Fruit fly (Drosophila melanogaster) whole organism, prepupa: ENCODE results near the gene LManII.
A peak's percentile ranks its signal among the peaks of the same experiment; 100 is the strongest.

Experiments used
- Blimp-1 ChIP-seq: fragments of 200-800 bp; sonication (Bioruptor generic); optimal IDR thresholded peaks from 3 replicates; lab custom pipeline; 2017; ENCODE audit warnings: missing biosample characterization, missing genetic modification characterization, mild to moderate bottlenecking, moderate library complexity, missing genetic modification reagents
- CG10631 ChIP-seq: fragments of 200-800 bp; sonication (Bioruptor generic); optimal IDR thresholded peaks from 2 replicates; lab custom pipeline; 2016; ENCODE audit warnings: missing biosample characterization, missing genetic modification characterization
- CG11762 ChIP-seq: fragments of 200-800 bp; sonication (Bioruptor generic); optimal IDR thresholded peaks from 3 replicates; lab custom pipeline; 2016; ENCODE audit warnings: missing biosample characterization, missing genetic modification characterization; ENCODE audit not compliant: insufficient read depth
- CG11902 ChIP-seq: fragments of 200-800 bp; sonication (Bioruptor generic); optimal IDR thresholded peaks from 3 replicates; lab custom pipeline; 2016; ENCODE audit warnings: missing biosample characterization, missing genetic modification characterization
- CG15336 ChIP-seq: fragments of 200-800 bp; sonication (Bioruptor generic); IDR thresholded peaks from 2 replicates; pipeline ENCODE4 v1.3.6; 2022; ENCODE audit warnings: missing biosample characterization, missing genetic modification characterization
- CG3032 ChIP-seq: fragments of 200-800 bp; optimal IDR thresholded peaks from 2 replicates; lab custom pipeline; 2019; ENCODE audit warnings: missing biosample characterization, mild to moderate bottlenecking, missing genetic modification characterization, moderate library complexity
- CG3919 ChIP-seq: fragments of 200-800 bp; sonication (Bioruptor generic); optimal IDR thresholded peaks from 3 replicates; lab custom pipeline; 2016; ENCODE audit warnings: missing biosample characterization, missing genetic modification characterization
- CG4318 ChIP-seq: fragments of 200-800 bp; sonication (Bioruptor generic); optimal IDR thresholded peaks from 3 replicates; lab custom pipeline; 2017; ENCODE audit warnings: missing biosample characterization, mild to moderate bottlenecking, missing genetic modification characterization
- CG6276 ChIP-seq: fragments of 200-800 bp; sonication (Bioruptor generic); optimal IDR thresholded peaks from 2 replicates; lab custom pipeline; 2017; ENCODE audit warnings: missing biosample characterization, mild to moderate bottlenecking, missing genetic modification characterization
- CG6792 ChIP-seq: fragments of 200-800 bp; sonication (Bioruptor generic); optimal IDR thresholded peaks from 3 replicates; lab custom pipeline; 2016; ENCODE audit warnings: missing biosample characterization, missing genetic modification characterization
- CG6808 ChIP-seq: fragments of 200-800 bp; sonication (Bioruptor generic); optimal IDR thresholded peaks from 3 replicates; lab custom pipeline; 2017; ENCODE audit warnings: missing biosample characterization, missing genetic modification characterization, mild to moderate bottlenecking, moderate library complexity, missing genetic modification reagents
- CG6854 ChIP-seq: fragments of 200-800 bp; sonication (Bioruptor generic); optimal IDR thresholded peaks from 2 replicates; lab custom pipeline; 2017; ENCODE audit warnings: missing biosample characterization, mild to moderate bottlenecking, missing genetic modification characterization
- CG8319 ChIP-seq: fragments of 200-800 bp; sonication (Bioruptor generic); optimal IDR thresholded peaks from 3 replicates; lab custom pipeline; 2016; ENCODE audit warnings: missing biosample characterization, missing genetic modification characterization
- CG9139 ChIP-seq: fragments of 200-800 bp; sonication (Bioruptor generic); optimal IDR thresholded peaks from 3 replicates; lab custom pipeline; 2017; ENCODE audit warnings: missing biosample characterization, mild to moderate bottlenecking, missing genetic modification characterization
- Eip75B ChIP-seq: fragments of 200-800 bp; sonication (Bioruptor generic); optimal IDR thresholded peaks from 3 replicates; lab custom pipeline; 2016; ENCODE audit warnings: missing biosample characterization, missing genetic modification characterization
- Eip78C ChIP-seq: fragments of 200-800 bp; sonication (Bioruptor generic); peaks from one replicate; lab custom pipeline; 2016; ENCODE audit warnings: missing biosample characterization, missing genetic modification characterization
- Eip93F ChIP-seq: fragments of 200-800 bp; sonication (Bioruptor generic); optimal IDR thresholded peaks from 2 replicates; lab custom pipeline; 2016; ENCODE audit warnings: missing biosample characterization, mild to moderate bottlenecking, missing genetic modification characterization
- Ets21C ChIP-seq: fragments of 200-800 bp; sonication (Bioruptor generic); optimal IDR thresholded peaks from 3 replicates; lab custom pipeline; 2016; ENCODE audit warnings: missing biosample characterization, missing genetic modification characterization
- Ets96B ChIP-seq: fragments of 200-800 bp; optimal IDR thresholded peaks from 2 replicates; lab custom pipeline; 2019; ENCODE audit warnings: missing biosample characterization, mild to moderate bottlenecking, missing genetic modification characterization, moderate library complexity
- Gug ChIP-seq: fragments of 200-800 bp; sonication (Bioruptor generic); IDR thresholded peaks from 2 replicates; pipeline ENCODE4 v1.3.6; 2022; ENCODE audit warnings: missing biosample characterization, missing genetic modification characterization
- Hr4 ChIP-seq: fragments of 200-800 bp; sonication (Bioruptor generic); optimal IDR thresholded peaks from 3 replicates; lab custom pipeline; 2016; ENCODE audit warnings: missing biosample characterization, missing genetic modification characterization
- Lpt ChIP-seq: fragments of 200-800 bp; sonication (Bioruptor generic); optimal IDR thresholded peaks from 3 replicates; lab custom pipeline; 2016; ENCODE audit warnings: missing biosample characterization, missing genetic modification characterization
- Met ChIP-seq: fragments of 200-800 bp; sonication (Bioruptor generic); optimal IDR thresholded peaks from 3 replicates; lab custom pipeline; 2016; ENCODE audit warnings: missing biosample characterization, missing genetic modification characterization
- OdsH ChIP-seq: fragments of 200-800 bp; sonication (Bioruptor generic); optimal IDR thresholded peaks from 3 replicates; lab custom pipeline; 2016; ENCODE audit warnings: missing biosample characterization, missing genetic modification characterization
- Smox ChIP-seq: fragments of 200-800 bp; sonication (Bioruptor generic); optimal IDR thresholded peaks from 3 replicates; lab custom pipeline; 2016; ENCODE audit warnings: missing biosample characterization, missing genetic modification characterization
- Sox102F ChIP-seq: fragments of 200-800 bp; sonication (Bioruptor generic); optimal IDR thresholded peaks from 2 replicates; lab custom pipeline; 2016; ENCODE audit warnings: missing biosample characterization, mild to moderate bottlenecking, missing genetic modification characterization
- Sox14 ChIP-seq: fragments of 200-800 bp; sonication (Bioruptor generic); optimal IDR thresholded peaks from 3 replicates; lab custom pipeline; 2016; ENCODE audit warnings: missing biosample characterization, missing genetic modification characterization
- acj6 ChIP-seq: fragments of 200-800 bp; sonication (Bioruptor generic); optimal IDR thresholded peaks from 3 replicates; lab custom pipeline; 2016; ENCODE audit warnings: missing biosample characterization, missing genetic modification characterization
- dac ChIP-seq: fragments of 200-800 bp; sonication (Bioruptor generic); optimal IDR thresholded peaks from 2 replicates; lab custom pipeline; 2017; ENCODE audit warnings: missing biosample characterization, mild to moderate bottlenecking, missing genetic modification characterization
- eg ChIP-seq: fragments of 200-800 bp; sonication (Bioruptor generic); IDR thresholded peaks from 3 replicates; pipeline ENCODE4 v1.3.6; 2022; ENCODE audit warnings: missing biosample characterization, missing genetic modification characterization
- esn ChIP-seq: fragments of 200-800 bp; sonication (Bioruptor generic); optimal IDR thresholded peaks from 2 replicates; lab custom pipeline; 2016; ENCODE audit warnings: missing biosample characterization, mild to moderate bottlenecking, missing genetic modification characterization, moderate library complexity
- fd59A ChIP-seq: fragments of 200-800 bp; sonication (Bioruptor generic); optimal IDR thresholded peaks from 2 replicates; lab custom pipeline; 2017; ENCODE audit warnings: missing biosample characterization, mild to moderate bottlenecking, missing genetic modification characterization, missing genetic modification reagents
- fd85E ChIP-seq: fragments of 200-800 bp; sonication (Bioruptor generic); optimal IDR thresholded peaks from 3 replicates; lab custom pipeline; 2016; ENCODE audit warnings: missing biosample characterization, missing genetic modification characterization
- lz ChIP-seq: fragments of 200-800 bp; sonication (Bioruptor generic); optimal IDR thresholded peaks from 3 replicates; lab custom pipeline; 2016; ENCODE audit warnings: missing biosample characterization, missing genetic modification characterization
- net ChIP-seq: fragments of 200-800 bp; sonication (Bioruptor generic); optimal IDR thresholded peaks from 3 replicates; lab custom pipeline; 2016; ENCODE audit warnings: missing biosample characterization, missing genetic modification characterization
- salr ChIP-seq, 2 experiments: fragments of 200-800 bp; sonication (Bioruptor generic); optimal IDR thresholded peaks; 3 replicates each; lab custom pipeline; 2016 to 2018; ENCODE audit warnings: missing biosample characterization in 2 of 2, missing genetic modification characterization in 2 of 2, mild to moderate bottlenecking in 1 of 2
- ss ChIP-seq, 2 experiments: fragments of 200-800 bp; sonication (Bioruptor generic); optimal IDR thresholded peaks; 2 replicates in 1 of 2; 3 replicates in 1 of 2; lab custom pipeline; 2017 to 2018; ENCODE audit warnings: mild to moderate bottlenecking in 2 of 2, missing biosample characterization in 2 of 2, missing genetic modification characterization in 2 of 2, moderate library complexity in 1 of 2
- svp ChIP-seq: fragments of 200-800 bp; sonication (Bioruptor generic); peaks from one replicate; lab custom pipeline; 2016; ENCODE audit warnings: missing biosample characterization, missing genetic modification characterization
- topi ChIP-seq: fragments of 200-800 bp; sonication (Bioruptor generic); optimal IDR thresholded peaks from 3 replicates; lab custom pipeline; 2016; ENCODE audit warnings: missing biosample characterization, missing genetic modification characterization
- vri ChIP-seq: fragments of 200-800 bp; sonication (Bioruptor generic); optimal IDR thresholded peaks from 3 replicates; lab custom pipeline; 2016; ENCODE audit warnings: missing biosample characterization, mild to moderate bottlenecking, missing genetic modification characterization

The LManII gene

dm6 chr2L:10442048-10442790 is 15.2 kb upstream of the LManII start, which contains the start of gene loh:
Gene loh (plus strand): TSS chr2L:10442534.
- TF ChIP-seq OdsH (GFP tag; lab: Kevin White, UChicago), result peak; percentile 50
- TF ChIP-seq fd85E (GFP tag; lab: Kevin White, UChicago), result no peak
- TF ChIP-seq Ets96B, result no peak
- peak; percentile 37 for TF ChIP-seq CG6792 (GFP tag; lab: Kevin White, UChicago)
- TF ChIP-seq CG3032 (tag; lab: Kevin White, UChicago), result peak; percentile 29
- TF ChIP-seq Hr4, result peak; percentile 32
- no peak; the same call in 1 of the 2 replicates for TF ChIP-seq CG15336 (GFP tag; lab: Robert Waterston, UW)
- TF ChIP-seq CG11762 (GFP tag; lab: Kevin White, UChicago), result no peak
- peak; percentile 35 for TF ChIP-seq topi (GFP tag; lab: Kevin White, UChicago)
- peak; percentile 49 for TF ChIP-seq CG10631 (GFP tag; lab: Kevin White, UChicago)
- no peak for TF ChIP-seq CG6808 (GFP tag; lab: Kevin White, UChicago)
- TF ChIP-seq esn (GFP tag; lab: Kevin White, UChicago), result peak; percentile 60
- peak; percentile 1 for TF ChIP-seq lz (GFP tag; lab: Kevin White, UChicago)
- no peak for TF ChIP-seq CG3919 (GFP tag; lab: Kevin White, UChicago)
- peak; percentile 86 for TF ChIP-seq Eip78C
- TF ChIP-seq acj6 (GFP tag; lab: Kevin White, UChicago), result peak; percentile 40
- TF ChIP-seq Ets21C (GFP tag; lab: Kevin White, UChicago), result no peak
- TF ChIP-seq CG11902 (GFP tag; lab: Kevin White, UChicago), result peak; percentile 13
- TF ChIP-seq Eip93F, result no peak
- TF ChIP-seq Blimp-1 (GFP tag; lab: Kevin White, UChicago), result peak; percentile 8

- TF ChIP-seq CG15336 (GFP tag; lab: Robert Waterston, UW) (no peak), salr (GFP tag; optimal IDR thresholded peaks at IDR 0.05; lab: Kevin White, UChicago) (no peak)
- TF ChIP-seq, all 60 proteins: peak for 0
Measured at dm6 chr2L:10452296-10452695, 5.2 kb upstream of the LManII start, which contains the start of gene ppk10. Gene ppk10 (minus strand): TSS chr2L:10452396.

DNA sequence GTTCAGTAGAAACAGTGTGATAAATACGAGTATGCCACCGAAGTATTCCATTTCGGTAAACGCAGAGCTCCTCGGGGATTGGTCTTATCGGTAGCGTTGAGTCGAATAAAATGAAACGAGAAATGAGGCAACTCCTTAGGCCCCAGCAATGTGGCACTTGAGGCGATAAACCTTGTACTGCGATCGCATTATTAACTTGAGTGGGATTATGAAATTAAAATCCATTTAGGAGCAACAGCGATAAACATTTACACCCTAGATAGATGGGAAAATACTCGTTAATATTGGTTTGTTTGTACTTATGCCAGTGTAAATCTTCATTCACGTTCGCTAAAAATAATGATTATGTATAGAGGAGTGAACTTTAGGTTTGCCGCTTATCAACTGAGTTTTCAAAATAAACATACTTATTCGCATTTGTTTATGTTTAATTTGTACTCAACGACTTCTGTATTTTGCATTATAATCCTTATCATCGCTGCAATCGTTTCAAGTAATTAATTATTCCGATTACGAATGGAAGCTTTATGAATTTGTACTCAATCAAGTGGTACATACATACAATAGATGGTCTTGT is 1.4 kb upstream of the LManII start:
- TF ChIP-seq vri (GFP tag; lab: Kevin White, UChicago) (peak; percentile 93), Lpt (GFP tag; lab: Kevin White, UChicago) (no peak), svp (GFP tag; lab: Kevin White, UChicago) (peak; percentile 78), CG11762 (GFP tag; lab: Kevin White, UChicago) (no peak), CG6808 (GFP tag; lab: Kevin White, UChicago) (no peak), fd59A (GFP tag; lab: Kevin White, UChicago) (no peak), Sox14 (no peak), Eip78C (peak; percentile 53)

DNA sequence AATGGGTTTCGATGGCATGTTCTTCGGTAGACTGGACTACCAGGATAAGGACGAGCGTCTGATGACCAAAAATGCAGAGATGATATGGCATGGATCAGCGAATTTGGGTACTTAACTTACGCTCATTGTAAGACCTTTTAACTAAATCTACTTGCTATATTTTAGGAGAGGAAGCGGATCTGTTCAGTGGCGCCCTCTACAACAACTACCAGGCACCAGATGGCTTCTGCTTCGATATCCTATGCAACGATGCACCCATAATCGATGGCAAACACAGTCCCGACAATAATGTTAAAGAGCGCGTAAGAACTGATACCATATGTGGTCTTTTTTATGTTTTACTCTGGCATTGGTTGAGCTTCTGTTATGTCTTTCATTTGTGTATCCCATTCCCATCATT is 1.5 kb downstream of the LManII start:
- TF ChIP-seq eg (GFP tag; lab: Robert Waterston, UW), result no peak

- no peak for TF ChIP-seq Smox (GFP tag; lab: Kevin White, UChicago)
- no peak for TF ChIP-seq topi (GFP tag; lab: Kevin White, UChicago)
- no peak for TF ChIP-seq CG6854 (GFP tag; lab: Kevin White, UChicago)
- TF ChIP-seq Sox102F (GFP tag; lab: Kevin White, UChicago), result no peak
- TF ChIP-seq Eip75B (GFP tag; lab: Kevin White, UChicago), result no peak
- TF ChIP-seq fd59A (GFP tag; lab: Kevin White, UChicago), result no peak
- no peak for TF ChIP-seq CG4318 (GFP tag; lab: Kevin White, UChicago)
- TF ChIP-seq eg (GFP tag; lab: Robert Waterston, UW), result no peak
- peak in 1 of 2 experiments; percentile 62 for TF ChIP-seq salr (GFP tag; optimal IDR thresholded peaks at IDR 0.05; lab: Kevin White, UChicago)
- TF ChIP-seq acj6 (GFP tag; lab: Kevin White, UChicago), result peak; percentile 12
- TF ChIP-seq ss (GFP tag; optimal IDR thresholded peaks at IDR 0.05; lab: Kevin White, UChicago), result no peak
- peak; percentile 29 for TF ChIP-seq CG6276 (GFP tag; lab: Kevin White, UChicago)
- TF ChIP-seq Eip93F, result no peak
- no peak for TF ChIP-seq Lpt (GFP tag; lab: Kevin White, UChicago)
- TF ChIP-seq Sox14, result no peak
- TF ChIP-seq CG9139 (GFP tag; lab: Kevin White, UChicago), result no peak
- TF ChIP-seq Met (GFP tag; lab: Kevin White, UChicago), result no peak
- TF ChIP-seq net (GFP tag; lab: Kevin White, UChicago), result no peak
- TF ChIP-seq dac, result no peak
- TF ChIP-seq CG6808 (GFP tag; lab: Kevin White, UChicago), result no peak
- TF ChIP-seq Gug (GFP tag; lab: Robert Waterston, UW), result no peak
- TF ChIP-seq Ets96B, result no peak
- no peak for TF ChIP-seq CG8319 (GFP tag; lab: Kevin White, UChicago)
Measured at dm6 chr2L:10466865-10467270, 9.4 kb downstream of the LManII start.
